Worm (Caenorhabditis elegans) whole organism, midembryonic: Measurements from ENCODE around the gene C36H8.1.

Experiments used
- T22C8.4 ChIP-seq: fragments of 200-800 bp; sonication (Bioruptor generic); IDR thresholded peaks from 2 replicates; pipeline ENCODE4 v1.3.6; 2022; ENCODE audit warnings: missing genetic modification characterization, missing compliant biosample characterization
- cog-1 ChIP-seq: sonication (generic microtip); optimal IDR thresholded peaks from 2 replicates; lab custom pipeline; 2016; ENCODE audit warnings: missing genetic modification characterization, missing compliant biosample characterization
- flt-1 ChIP-seq: fragments of 200-800 bp; sonication (Bioruptor generic); IDR thresholded peaks from 2 replicates; pipeline ENCODE4 v1.3.6; 2022; ENCODE audit warnings: missing genetic modification characterization, missing compliant biosample characterization
- klf-2 ChIP-seq: fragments of 200-800 bp; sonication (Bioruptor generic); conservative IDR thresholded peaks from 2 replicates; pipeline ENCODE4 v1.3.6; 2022; ENCODE audit warnings: missing genetic modification reagents, missing genetic modification characterization, missing compliant biosample characterization
- med-1 ChIP-seq: sonication (generic microtip); optimal IDR thresholded peaks from 2 replicates; lab custom pipeline; 2017; ENCODE audit warnings: missing genetic modification characterization, mild to moderate bottlenecking, missing compliant biosample characterization, antibody characterized with exemption, missing genetic modification reagents; ENCODE audit not compliant: insufficient read depth
- ref-1 ChIP-seq: fragments of 200-800 bp; sonication (Bioruptor generic); conservative IDR thresholded peaks from 2 replicates; pipeline ENCODE4 v1.3.6; 2022; ENCODE audit warnings: missing genetic modification reagents, missing genetic modification characterization, missing compliant biosample characterization
- tab-1 ChIP-seq: fragments of 200-800 bp; sonication (Bioruptor generic); IDR thresholded peaks from 2 replicates; pipeline ENCODE4 v1.3.6; 2022; ENCODE audit warnings: missing genetic modification characterization, missing compliant biosample characterization
- ztf-23 ChIP-seq: fragments of 200-800 bp; sonication (Bioruptor generic); IDR thresholded peaks from 2 replicates; pipeline ENCODE4 v1.3.6; 2022; ENCODE audit warnings: missing genetic modification reagents, missing genetic modification characterization, missing compliant biosample characterization
- ztf-29 ChIP-seq: fragments of 200-800 bp; sonication (Bioruptor generic); IDR thresholded peaks from 2 replicates; pipeline ENCODE4 v1.3.6; 2022; ENCODE audit warnings: missing genetic modification reagents, missing genetic modification characterization, missing compliant biosample characterization

C36H8.1 gene

ce11 chrIV:12710996-12711395 is 33.6 kb downstream of the C36H8.1 start, which contains the start of gene C27D8.2:
TSS of gene C27D8.2 (plus strand) at chrIV:12711217.
- TF ChIP-seq T22C8.4 (GFP tag; lab: Robert Waterston, UW) (no peak), ztf-29 (GFP tag; lab: Robert Waterston, UW) (no peak), flt-1 (GFP tag; lab: Robert Waterston, UW) (no peak), klf-2 (GFP tag; lab: Robert Waterston, UW) (no peak), ztf-23 (no peak)

ce11 chrIV:12703811-12704210 is 40.8 kb downstream of the C36H8.1 start, which contains the start of gene C27D8.4:
TSS of gene C27D8.4 (plus strand) at chrIV:12704111.
- TF ChIP-seq flt-1 (GFP tag; lab: Robert Waterston, UW), result no peak
- TF ChIP-seq cog-1, result no peak
- no peak for TF ChIP-seq klf-2 (GFP tag; lab: Robert Waterston, UW)
- TF ChIP-seq ztf-29 (GFP tag; lab: Robert Waterston, UW), result no peak
- no peak for TF ChIP-seq ztf-23
- TF ChIP-seq T22C8.4 (GFP tag; lab: Robert Waterston, UW), result no peak
- TF ChIP-seq ref-1 (GFP tag; lab: Robert Waterston, UW), result no peak
- no peak for TF ChIP-seq med-1 (GFP tag; lab: Kevin White, UChicago)
- no peak for TF ChIP-seq tab-1

ce11 chrIV:12700944-12701343 is 43.7 kb downstream of the C36H8.1 start:
- TF ChIP-seq ref-1 (GFP tag; lab: Robert Waterston, UW) (no peak), T22C8.4 (GFP tag; lab: Robert Waterston, UW) (no peak), klf-2 (GFP tag; lab: Robert Waterston, UW) (no peak), ztf-23 (no peak), tab-1 (no peak), flt-1 (GFP tag; lab: Robert Waterston, UW) (no peak), ztf-29 (GFP tag; lab: Robert Waterston, UW) (no peak), med-1 (GFP tag; lab: Kevin White, UChicago) (no peak), cog-1 (no peak)

- TF ChIP-seq tab-1 (no peak), T22C8.4 (GFP tag; lab: Robert Waterston, UW) (no peak), ztf-29 (GFP tag; lab: Robert Waterston, UW) (no peak), flt-1 (GFP tag; lab: Robert Waterston, UW) (no peak), med-1 (GFP tag; lab: Kevin White, UChicago) (no peak), ztf-23 (no peak), cog-1 (no peak), ref-1 (GFP tag; lab: Robert Waterston, UW) (no peak)
Observed at ce11 chrIV:12700204-12700603, 44.4 kb downstream of the C36H8.1 start.

DNA sequence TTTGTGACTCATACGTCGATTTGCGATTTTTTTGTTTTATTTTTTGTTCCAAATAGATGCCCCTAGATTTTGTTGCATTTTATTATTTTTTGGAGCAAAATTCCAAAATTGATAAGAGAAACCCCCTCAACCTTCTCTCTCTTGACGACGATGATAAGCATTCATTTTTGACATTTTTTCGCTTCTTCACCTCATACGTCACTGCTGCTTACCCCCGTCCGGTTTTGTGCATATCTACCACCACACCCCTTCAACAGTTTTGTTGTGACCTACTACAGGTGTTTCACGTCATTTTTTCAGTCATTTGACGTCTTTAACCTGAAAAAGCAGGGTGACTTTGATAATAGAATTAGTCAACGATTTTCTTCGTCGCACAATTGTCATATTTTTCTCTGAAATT is 45.7 kb downstream of the C36H8.1 start:
- no peak for TF ChIP-seq klf-2 (GFP tag; lab: Robert Waterston, UW)
- TF ChIP-seq tab-1, result no peak
- no peak for TF ChIP-seq ref-1 (GFP tag; lab: Robert Waterston, UW)
- TF ChIP-seq med-1 (GFP tag; lab: Kevin White, UChicago), result no peak
- TF ChIP-seq cog-1, result no peak
- no peak for TF ChIP-seq ztf-29 (GFP tag; lab: Robert Waterston, UW)
- TF ChIP-seq ztf-23, result no peak
- TF ChIP-seq T22C8.4 (GFP tag; lab: Robert Waterston, UW), result no peak
